Fruit fly (Drosophila melanogaster) whole organism, embryonic: ENCODE data around the gene SMC3.
A peak's percentile ranks its signal among the peaks of the same experiment; 100 is the strongest.

Experiments
- B-H2 ChIP-seq: fragments of 200-800 bp; sonication (Bioruptor generic); optimal IDR thresholded peaks from 2 replicates; lab custom pipeline; 2018; ENCODE audit warnings: missing biosample characterization, mild to moderate bottlenecking, missing genetic modification characterization
- Bteb2 ChIP-seq: fragments of 200-800 bp; sonication (Bioruptor generic); optimal IDR thresholded peaks from 2 replicates; lab custom pipeline; 2016; ENCODE audit warnings: missing biosample characterization, missing genetic modification characterization
- CG10147 ChIP-seq: fragments of 200-800 bp; sonication (Bioruptor generic); optimal IDR thresholded peaks from 2 replicates; lab custom pipeline; 2019; ENCODE audit warnings: missing biosample characterization, mild to moderate bottlenecking, missing genetic modification characterization, moderate library complexity
- CG10321 ChIP-seq: fragments of 200-800 bp; sonication (Bioruptor generic); IDR thresholded peaks from 2 replicates; pipeline ENCODE4 v1.3.6; 2022; ENCODE audit warnings: missing biosample characterization, missing genetic modification characterization
- CG11456 ChIP-seq: fragments of 200-800 bp; sonication (Bioruptor generic); IDR thresholded peaks from 3 replicates; pipeline ENCODE4 v1.3.6; 2022; ENCODE audit warnings: missing biosample characterization, missing genetic modification characterization
- CG12155 ChIP-seq: fragments of 200-800 bp; sonication (Bioruptor generic); optimal IDR thresholded peaks from 3 replicates; lab custom pipeline; 2016; ENCODE audit warnings: missing biosample characterization, missing genetic modification characterization
- CG12744 ChIP-seq: fragments of 200-800 bp; sonication (Bioruptor generic); optimal IDR thresholded peaks from 2 replicates; lab custom pipeline; 2016; ENCODE audit warnings: missing biosample characterization, missing genetic modification characterization
- CG13424 ChIP-seq: fragments of 200-800 bp; sonication (Bioruptor generic); optimal IDR thresholded peaks from 2 replicates; lab custom pipeline; 2019; ENCODE audit warnings: missing biosample characterization, mild to moderate bottlenecking, missing genetic modification characterization, moderate library complexity
- CG13775 ChIP-seq: fragments of 200-800 bp; sonication (Bioruptor generic); optimal IDR thresholded peaks from 3 replicates; lab custom pipeline; 2017; ENCODE audit warnings: missing biosample characterization, mild to moderate bottlenecking, missing genetic modification characterization
- CG14014 ChIP-seq: fragments of 200-800 bp; sonication (Bioruptor generic); IDR thresholded peaks from 2 replicates; pipeline ENCODE4 v1.3.6; 2022; ENCODE audit warnings: missing biosample characterization, missing genetic modification characterization
- CG14860 ChIP-seq: fragments of 200-800 bp; sonication (Bioruptor generic); IDR thresholded peaks from 3 replicates; pipeline ENCODE4 v1.3.6; 2022; ENCODE audit warnings: missing biosample characterization, missing genetic modification characterization; ENCODE audit not compliant: partially characterized antibody
- CG17612 ChIP-seq: fragments of 200-800 bp; sonication (Bioruptor generic); IDR thresholded peaks from 2 replicates; pipeline ENCODE4 v1.3.6; 2022; ENCODE audit warnings: missing biosample characterization, missing genetic modification characterization
- CG31388 ChIP-seq: fragments of 200-800 bp; sonication (Bioruptor generic); optimal IDR thresholded peaks from 2 replicates; lab custom pipeline; 2016; ENCODE audit warnings: missing biosample characterization, missing genetic modification characterization
- CG3407 ChIP-seq: fragments of 200-800 bp; sonication (Bioruptor generic); optimal IDR thresholded peaks from 2 replicates; lab custom pipeline; 2018; ENCODE audit warnings: missing biosample characterization, mild to moderate bottlenecking, missing genetic modification characterization
- CG34422 ChIP-seq: fragments of 200-800 bp; sonication (Bioruptor generic); IDR thresholded peaks from 3 replicates; pipeline ENCODE4 v1.3.6; 2022; ENCODE audit warnings: missing biosample characterization, missing genetic modification characterization
- CG3995 ChIP-seq: fragments of 200-800 bp; sonication (Bioruptor generic); optimal IDR thresholded peaks from 3 replicates; lab custom pipeline; 2016; ENCODE audit warnings: missing biosample characterization, missing genetic modification characterization
- CG4617 ChIP-seq: fragments of 200-800 bp; sonication (Bioruptor generic); optimal IDR thresholded peaks from 3 replicates; lab custom pipeline; 2016; ENCODE audit warnings: missing biosample characterization, missing genetic modification characterization, borderline replicate concordance
- CG4707 ChIP-seq: fragments of 200-800 bp; sonication (Bioruptor generic); optimal IDR thresholded peaks from 2 replicates; lab custom pipeline; 2018; ENCODE audit warnings: missing biosample characterization, mild to moderate bottlenecking, missing genetic modification characterization, moderate library complexity
- CG4730 ChIP-seq: fragments of 200-800 bp; sonication (Bioruptor generic); IDR thresholded peaks from 2 replicates; pipeline ENCODE4 v1.3.6; 2022; ENCODE audit warnings: missing biosample characterization, missing genetic modification characterization
- CG7357 ChIP-seq: fragments of 200-800 bp; sonication (Bioruptor generic); IDR thresholded peaks from 3 replicates; pipeline ENCODE4 v1.3.6; 2022; ENCODE audit warnings: missing biosample characterization, missing genetic modification characterization
- CG7745 ChIP-seq: fragments of 200-800 bp; sonication (Bioruptor generic); optimal IDR thresholded peaks from 2 replicates; lab custom pipeline; 2018; ENCODE audit warnings: missing biosample characterization, mild to moderate bottlenecking, missing genetic modification characterization, moderate library complexity
- CG7839 ChIP-seq: fragments of 200-800 bp; sonication (Bioruptor generic); optimal IDR thresholded peaks from 3 replicates; lab custom pipeline; 2018; ENCODE audit warnings: missing biosample characterization, mild to moderate bottlenecking, missing genetic modification characterization, moderate library complexity
- CG8478 ChIP-seq: fragments of >200 bp; optimal IDR thresholded peaks from 2 replicates; lab custom pipeline; 2018
- CG8944 ChIP-seq: fragments of 200-800 bp; sonication (Bioruptor generic); optimal IDR thresholded peaks from 3 replicates; lab custom pipeline; 2016; ENCODE audit warnings: missing biosample characterization, missing genetic modification characterization
- CG9797 ChIP-seq: fragments of 200-800 bp; sonication (Bioruptor generic); optimal IDR thresholded peaks from 3 replicates; lab custom pipeline; 2018; ENCODE audit warnings: missing biosample characterization, mild to moderate bottlenecking, missing genetic modification characterization
- Ets97D ChIP-seq: fragments of 200-800 bp; sonication (Bioruptor generic); optimal IDR thresholded peaks from 3 replicates; lab custom pipeline; 2016; ENCODE audit warnings: missing biosample characterization, missing genetic modification characterization
- Gug ChIP-seq: fragments of 200-800 bp; sonication (Bioruptor generic); IDR thresholded peaks from 4 replicates; pipeline ENCODE4 v1.3.6; 2022; ENCODE audit warnings: missing biosample characterization, missing genetic modification characterization
- HmgD ChIP-seq: fragments of 200-800 bp; sonication (Bioruptor generic); optimal IDR thresholded peaks from 3 replicates; lab custom pipeline; 2016; ENCODE audit warnings: missing biosample characterization, missing genetic modification characterization
- Hr3 ChIP-seq: fragments of 200-800 bp; sonication (Bioruptor generic); optimal IDR thresholded peaks from 3 replicates; lab custom pipeline; 2016; ENCODE audit warnings: missing biosample characterization, missing genetic modification characterization
- Hr51 ChIP-seq, 2 experiments: fragments of 200-800 bp; sonication (Bioruptor generic); optimal IDR thresholded peaks; 2 replicates in 1 of 2; 3 replicates in 1 of 2; lab custom pipeline; 2016 to 2018; ENCODE audit warnings: missing biosample characterization in 2 of 2, missing genetic modification characterization in 2 of 2, mild to moderate bottlenecking in 1 of 2, moderate library complexity in 1 of 2
- Kr ChIP-seq: fragments of 200-800 bp; sonication (Bioruptor generic); optimal IDR thresholded peaks from 2 replicates; lab custom pipeline; 2017; ENCODE audit warnings: missing biosample characterization, mild to moderate bottlenecking, missing genetic modification characterization
- Lpt ChIP-seq: fragments of >200 bp; optimal IDR thresholded peaks from 2 replicates; lab custom pipeline; 2018; ENCODE audit warnings: missing biosample characterization, missing genetic modification characterization
- NFAT ChIP-seq: fragments of 200-800 bp; sonication (Bioruptor generic); IDR thresholded peaks from 2 replicates; pipeline ENCODE4 v1.3.6; 2022; ENCODE audit warnings: missing biosample characterization, missing genetic modification characterization
- Rx ChIP-seq: fragments of 200-800 bp; sonication (Bioruptor generic); IDR thresholded peaks from 2 replicates; pipeline ENCODE4 v1.3.6; 2022; ENCODE audit warnings: missing biosample characterization, missing genetic modification characterization
- Xrp1 ChIP-seq: fragments of 200-800 bp; sonication (Bioruptor generic); IDR thresholded peaks from 2 replicates; pipeline ENCODE4 v1.3.6; 2022; ENCODE audit warnings: missing biosample characterization, missing genetic modification characterization
- bbx ChIP-seq: fragments of 200-800 bp; sonication (Bioruptor generic); IDR thresholded peaks from 2 replicates; pipeline ENCODE4 v1.3.6; 2022; ENCODE audit warnings: missing biosample characterization, missing genetic modification characterization; ENCODE audit not compliant: partially characterized antibody
- cg ChIP-seq: fragments of 200-800 bp; sonication (Bioruptor generic); optimal IDR thresholded peaks from 3 replicates; lab custom pipeline; 2019; ENCODE audit warnings: missing biosample characterization, mild to moderate bottlenecking, missing genetic modification characterization, moderate library complexity
- ci ChIP-seq: fragments of 200-800 bp; sonication (Bioruptor generic); IDR thresholded peaks from 3 replicates; pipeline ENCODE4 v1.3.6; 2022; ENCODE audit warnings: missing biosample characterization, missing genetic modification characterization
- dati ChIP-seq: fragments of 200-800 bp; sonication (Bioruptor generic); IDR thresholded peaks from 2 replicates; pipeline ENCODE4 v1.3.6; 2022; ENCODE audit warnings: missing biosample characterization, missing genetic modification characterization
- dmrt11E ChIP-seq: fragments of 200-800 bp; sonication (Bioruptor generic); optimal IDR thresholded peaks from 3 replicates; lab custom pipeline; 2018; ENCODE audit warnings: missing biosample characterization, mild to moderate bottlenecking, missing genetic modification characterization, moderate library complexity
- fd96Cb ChIP-seq: fragments of 200-800 bp; sonication (Bioruptor generic); optimal IDR thresholded peaks from 2 replicates; lab custom pipeline; 2018; ENCODE audit warnings: missing biosample characterization, mild to moderate bottlenecking, missing genetic modification characterization, moderate library complexity
- gce ChIP-seq: fragments of 200-800 bp; sonication (Bioruptor generic); IDR thresholded peaks from 3 replicates; pipeline ENCODE4 v1.3.6; 2022; ENCODE audit warnings: missing biosample characterization, missing genetic modification characterization
- gcm ChIP-seq: fragments of 200-800 bp; sonication (Bioruptor generic); optimal IDR thresholded peaks from 2 replicates; lab custom pipeline; 2019; ENCODE audit warnings: missing biosample characterization, mild to moderate bottlenecking, missing genetic modification characterization, moderate library complexity
- gfzf ChIP-seq: fragments of 200-800 bp; sonication (Bioruptor generic); optimal IDR thresholded peaks from 2 replicates; lab custom pipeline; 2016; ENCODE audit warnings: missing biosample characterization, mild to moderate bottlenecking, missing genetic modification characterization, moderate library complexity
- her ChIP-seq: fragments of 200-800 bp; sonication (Bioruptor generic); optimal IDR thresholded peaks from 2 replicates; lab custom pipeline; 2016; ENCODE audit warnings: missing biosample characterization, missing genetic modification characterization
- kay ChIP-seq: fragments of 200-800 bp; sonication (Bioruptor generic); optimal IDR thresholded peaks from 2 replicates; lab custom pipeline; 2016; ENCODE audit warnings: missing biosample characterization, missing genetic modification characterization
- lilli ChIP-seq: fragments of 200-800 bp; sonication (Bioruptor generic); optimal IDR thresholded peaks from 3 replicates; lab custom pipeline; 2016; ENCODE audit warnings: missing biosample characterization, missing genetic modification characterization
- pfk ChIP-seq: fragments of 200-800 bp; sonication (Bioruptor generic); optimal IDR thresholded peaks from 2 replicates; lab custom pipeline; 2018; ENCODE audit warnings: missing biosample characterization, mild to moderate bottlenecking, missing genetic modification characterization, moderate library complexity
- psq ChIP-seq: fragments of 200-800 bp; sonication (Bioruptor generic); optimal IDR thresholded peaks from 2 replicates; lab custom pipeline; 2017; ENCODE audit warnings: missing biosample characterization, missing genetic modification characterization
- seq ChIP-seq: fragments of 200-800 bp; sonication (Bioruptor generic); IDR thresholded peaks from 2 replicates; pipeline ENCODE4 v1.3.6; 2022; ENCODE audit warnings: missing biosample characterization, missing genetic modification characterization
- toy ChIP-seq: fragments of 200-800 bp; sonication (Bioruptor generic); IDR thresholded peaks from 2 replicates; pipeline ENCODE4 v1.3.6; 2022; ENCODE audit warnings: missing biosample characterization, missing genetic modification characterization
- tup ChIP-seq: fragments of 200-800 bp; sonication (Bioruptor generic); optimal IDR thresholded peaks from 2 replicates; lab custom pipeline; 2016; ENCODE audit warnings: missing biosample characterization, mild to moderate bottlenecking, missing genetic modification characterization, moderate library complexity
- wdn ChIP-seq: fragments of 200-800 bp; sonication (Bioruptor generic); IDR thresholded peaks from 2 replicates; pipeline ENCODE4 v1.3.6; 2022; ENCODE audit warnings: missing biosample characterization, missing genetic modification characterization

SMC3 gene

dm6 chrX:16610601-16611058, 17.4 kb upstream of the SMC3 start, which contains the start of gene mbt (continued):
- TF ChIP-seq Gug (GFP tag; lab: Robert Waterston, UW) (no peak), tup (GFP tag; lab: Kevin White, UChicago) (no peak), CG14014 (GFP tag; lab: Robert Waterston, UW) (no peak), CG9797 (GFP tag; lab: Kevin White, UChicago) (peak; percentile 94), CG11456 (GFP tag; lab: Robert Waterston, UW) (no peak; the same call in 2 of the 3 replicates), fd96Cb (no peak), B-H2 (GFP tag; lab: Kevin White, UChicago) (peak; percentile 26), CG13424 (no peak), wdn (GFP tag; lab: Robert Waterston, UW) (no peak), Bteb2 (no peak), pfk (GFP tag; lab: Kevin White, UChicago) (no peak), ci (GFP tag; lab: Robert Waterston, UW) (no peak), CG3407 (no peak), seq (GFP tag; lab: Robert Waterston, UW) (no peak), Rx (GFP tag; lab: Robert Waterston, UW) (no peak), gce (GFP tag; lab: Robert Waterston, UW) (no peak), CG10321 (GFP tag; lab: Robert Waterston, UW) (no peak), toy (GFP tag; lab: Robert Waterston, UW) (no peak), CG3995 (GFP tag; lab: Kevin White, UChicago) (no peak), CG10147 (peak; percentile 55), kay (GFP tag; lab: Kevin White, UChicago) (no peak), CG31388 (GFP tag; lab: Kevin White, UChicago) (no peak), bbx (GFP tag; lab: Robert Waterston, UW) (peak; percentile 94), CG12744 (GFP tag; lab: Kevin White, UChicago) (no peak), Hr51 (GFP tag; optimal IDR thresholded peaks at IDR 0.05; lab: Kevin White, UChicago) (no peak), gfzf (GFP tag; lab: Kevin White, UChicago) (peak; percentile 60), psq (GFP tag; lab: Kevin White, UChicago) (no peak), CG4617 (GFP tag; lab: Kevin White, UChicago) (peak; percentile 86), CG13775 (GFP tag; lab: Kevin White, UChicago) (no peak), NFAT (GFP tag; lab: Robert Waterston, UW) (no peak), CG12155 (GFP tag; lab: Kevin White, UChicago) (peak; percentile 21), CG14860 (GFP tag; lab: Robert Waterston, UW) (peak; percentile 82), CG34422 (GFP tag; lab: Robert Waterston, UW) (no peak), CG17612 (GFP tag; lab: Robert Waterston, UW) (no peak), CG8944 (GFP tag; lab: Kevin White, UChicago) (no peak), gcm (GFP tag; lab: Kevin White, UChicago) (no peak), CG4730 (GFP tag; lab: Robert Waterston, UW) (no peak), lilli (GFP tag; lab: Kevin White, UChicago) (peak; percentile 29), CG7357 (GFP tag; lab: Robert Waterston, UW) (no peak), dmrt11E (no peak), CG4707 (no peak), Lpt (GFP tag; lab: Kevin White, UChicago) (no peak), Xrp1 (no peak), cg (GFP tag; lab: Kevin White, UChicago) (peak; percentile 97), CG7745 (tag; lab: Kevin White, UChicago) (no peak), CG7839 (no peak), HmgD (peak; percentile 51), her (peak; percentile 8), Kr (no peak), Ets97D (GFP tag; lab: Kevin White, UChicago) (peak; percentile 74), CG8478 (peak; percentile 85), dati (GFP tag; lab: Robert Waterston, UW) (no peak), Hr3 (GFP tag; lab: Kevin White, UChicago) (no peak)
